Worm (Caenorhabditis elegans) whole organism, mixed stage, embryonic: Measurements from ENCODE around the gene vgln-1.

ENCODE experiments used
- M03D4.4 ChIP-seq: sonication (generic microtip); optimal IDR thresholded peaks from 2 replicates; lab custom pipeline; 2017; ENCODE audit warnings: mild to moderate bottlenecking, missing genetic modification characterization, missing compliant biosample characterization
- bed-3 ChIP-seq: fragments of 200-800 bp; sonication (Bioruptor generic); optimal IDR thresholded peaks from 3 replicates; lab custom pipeline; 2018; ENCODE audit warnings: mild to moderate bottlenecking, missing genetic modification characterization, moderate library complexity, missing compliant biosample characterization
- blmp-1 ChIP-seq: fragments of 150-350 bp; optimal IDR thresholded peaks from 2 replicates; lab custom pipeline; 2014; ENCODE audit warnings: missing biosample characterization, missing genetic modification characterization
- ceh-39 ChIP-seq: fragments of 150-350 bp; optimal IDR thresholded peaks from 2 replicates; lab custom pipeline; 2014; ENCODE audit warnings: missing biosample characterization, missing genetic modification characterization
- ceh-43 ChIP-seq: fragments of 200-800 bp; sonication (Bioruptor generic); optimal IDR thresholded peaks from 2 replicates; lab custom pipeline; 2018; ENCODE audit warnings: mild to moderate bottlenecking, missing genetic modification characterization, moderate library complexity, missing compliant biosample characterization
- ceh-83 ChIP-seq: fragments of 200-800 bp; sonication (Bioruptor generic); optimal IDR thresholded peaks from 2 replicates; lab custom pipeline; 2018; ENCODE audit warnings: mild to moderate bottlenecking, missing genetic modification characterization, missing compliant biosample characterization
- ces-1 ChIP-seq: fragments of 150-350 bp; optimal IDR thresholded peaks from 2 replicates; lab custom pipeline; 2014; ENCODE audit warnings: missing biosample characterization, missing genetic modification reagents, missing genetic modification characterization
- cnd-1 ChIP-seq: fragments of 200-800 bp; sonication (Bioruptor generic); optimal IDR thresholded peaks from 2 replicates; lab custom pipeline; 2018; ENCODE audit warnings: mild to moderate bottlenecking, missing genetic modification characterization, missing compliant biosample characterization
- drap-1 ChIP-seq: fragments of 200-800 bp; sonication (Bioruptor generic); optimal IDR thresholded peaks from 3 replicates; lab custom pipeline; 2018; ENCODE audit warnings: mild to moderate bottlenecking, missing genetic modification characterization, missing compliant biosample characterization
- elt-1 ChIP-seq: sonication (generic microtip); optimal IDR thresholded peaks from 2 replicates; lab custom pipeline; 2017; ENCODE audit warnings: missing genetic modification characterization, mild to moderate bottlenecking, missing compliant biosample characterization, antibody characterized with exemption, moderate library complexity, borderline replicate concordance; ENCODE audit not compliant: insufficient read depth
- elt-3 ChIP-seq: fragments of 150-350 bp; optimal IDR thresholded peaks from 2 replicates; lab custom pipeline; 2014; ENCODE audit warnings: missing biosample characterization, missing genetic modification characterization
- flh-1 ChIP-seq: fragments of 200-800 bp; sonication (Bioruptor generic); optimal IDR thresholded peaks from 2 replicates; lab custom pipeline; 2018; ENCODE audit warnings: mild to moderate bottlenecking, missing genetic modification characterization, moderate library complexity, missing compliant biosample characterization
- ham-2 ChIP-seq: fragments of 200-800 bp; sonication (Bioruptor generic); optimal IDR thresholded peaks from 2 replicates; lab custom pipeline; 2018; ENCODE audit warnings: mild to moderate bottlenecking, missing genetic modification characterization, missing compliant biosample characterization
- hlh-1 ChIP-seq: fragments of 150-350 bp; optimal IDR thresholded peaks from 2 replicates; lab custom pipeline; 2014; ENCODE audit warnings: missing biosample characterization, missing genetic modification reagents, missing genetic modification characterization
- lin-13 ChIP-seq: fragments of 150-350 bp; optimal IDR thresholded peaks from 2 replicates; lab custom pipeline; 2014; ENCODE audit warnings: missing biosample characterization, missing genetic modification characterization
- lin-32 ChIP-seq: fragments of 200-800 bp; sonication (Bioruptor generic); optimal IDR thresholded peaks from 2 replicates; lab custom pipeline; 2018; ENCODE audit warnings: mild to moderate bottlenecking, missing genetic modification characterization, missing compliant biosample characterization
- lsy-2 ChIP-seq: fragments of 150-350 bp; optimal IDR thresholded peaks from 2 replicates; lab custom pipeline; 2014; ENCODE audit warnings: missing biosample characterization, missing genetic modification characterization
- mab-5 ChIP-seq: fragments of 150-350 bp; optimal IDR thresholded peaks from 2 replicates; lab custom pipeline; 2014; ENCODE audit warnings: missing biosample characterization, missing genetic modification characterization
- mep-1 ChIP-seq: fragments of 150-350 bp; optimal IDR thresholded peaks from 2 replicates; lab custom pipeline; 2017; ENCODE audit warnings: missing biosample characterization, missing genetic modification reagents, missing genetic modification characterization, inconsistent platforms
- mls-2 ChIP-seq: sonication (generic microtip); optimal IDR thresholded peaks from 2 replicates; lab custom pipeline; 2016; ENCODE audit warnings: mild to moderate bottlenecking, missing genetic modification characterization, moderate library complexity, missing compliant biosample characterization
- nhr-2 ChIP-seq: fragments of 150-350 bp; optimal IDR thresholded peaks from 2 replicates; lab custom pipeline; 2014; ENCODE audit warnings: missing biosample characterization, missing genetic modification characterization
- nhr-28 ChIP-seq: fragments of 150-350 bp; optimal IDR thresholded peaks from 2 replicates; lab custom pipeline; 2014; ENCODE audit warnings: missing biosample characterization, missing genetic modification characterization
- sem-2 ChIP-seq: fragments of 200-800 bp; sonication (Bioruptor generic); optimal IDR thresholded peaks from 2 replicates; lab custom pipeline; 2018; ENCODE audit warnings: mild to moderate bottlenecking, missing genetic modification characterization, missing compliant biosample characterization
- snpc-4 ChIP-seq: fragments of 150-350 bp; optimal IDR thresholded peaks from 2 replicates; lab custom pipeline; 2014; ENCODE audit warnings: missing biosample characterization, missing genetic modification characterization
- sptf-1 ChIP-seq: sonication (generic microtip); optimal IDR thresholded peaks from 2 replicates; lab custom pipeline; 2017; ENCODE audit warnings: mild to moderate bottlenecking, missing genetic modification characterization, moderate library complexity, missing compliant biosample characterization
- tbx-8 ChIP-seq: fragments of 200-800 bp; sonication (Bioruptor generic); optimal IDR thresholded peaks from 2 replicates; lab custom pipeline; 2018; ENCODE audit warnings: mild to moderate bottlenecking, missing genetic modification characterization, moderate library complexity, missing compliant biosample characterization
- unc-120 ChIP-seq: sonication (generic microtip); optimal IDR thresholded peaks from 2 replicates; lab custom pipeline; 2017; ENCODE audit warnings: missing genetic modification characterization, missing compliant biosample characterization; ENCODE audit not compliant: poor library complexity, severe bottlenecking
- unc-39 ChIP-seq: fragments of 150-350 bp; optimal IDR thresholded peaks from 2 replicates; lab custom pipeline; 2014; ENCODE audit warnings: missing biosample characterization, missing genetic modification characterization
- unc-62 ChIP-seq: fragments of 150-350 bp; optimal IDR thresholded peaks from 2 replicates; lab custom pipeline; 2014; ENCODE audit warnings: missing biosample characterization, missing genetic modification reagents, missing genetic modification characterization
- zip-8 ChIP-seq: fragments of 150-350 bp; optimal IDR thresholded peaks from 2 replicates; lab custom pipeline; 2014; ENCODE audit warnings: missing biosample characterization, missing genetic modification characterization
- ztf-11 ChIP-seq: fragments of 150-350 bp; optimal IDR thresholded peaks from 2 replicates; lab custom pipeline; 2014; ENCODE audit warnings: missing biosample characterization, missing genetic modification characterization

Gene vgln-1

DNA sequence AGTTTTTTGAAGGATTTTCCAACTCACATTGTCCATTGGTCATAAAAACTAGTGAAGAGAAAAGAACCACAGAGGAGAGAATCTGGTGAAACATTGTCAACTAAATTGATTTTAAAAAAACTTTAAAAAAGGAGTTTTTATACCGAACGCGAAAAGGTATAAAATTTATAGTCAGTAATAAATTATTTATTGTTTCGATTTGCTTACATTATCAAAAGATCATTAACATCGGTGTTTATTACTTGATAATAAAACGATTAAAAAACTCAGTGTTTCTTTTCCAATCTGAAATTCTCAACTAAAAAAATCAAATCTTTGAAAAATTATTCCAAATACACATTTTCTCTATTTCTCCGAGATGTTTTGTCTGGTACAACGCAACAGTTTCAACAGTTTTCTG is 25.3 kb upstream of the vgln-1 start, which contains the start of gene F26C11.4:
Gene F26C11.4, minus strand, starts transcription at position 101 of the 400 bp plus-strand sequence.
- TF ChIP-seq mep-1 (tag; lab: Kevin White, UChicago) (no peak), unc-39 (tag; lab: Kevin White, UChicago) (no peak), cnd-1 (no peak), lsy-2 (tag; lab: Kevin White, UChicago) (no peak), mab-5 (tag; lab: Kevin White, UChicago) (no peak), unc-62 (GFP tag; lab: Kevin White, UChicago) (no peak), mls-2 (tag; lab: Kevin White, UChicago) (no peak), snpc-4 (tag; lab: Kevin White, UChicago) (no peak), ceh-39 (tag; lab: Kevin White, UChicago) (no peak), hlh-1 (no peak), M03D4.4 (tag; lab: Kevin White, UChicago) (no peak)

ce11 chrII:9914999-9915398 is 24.1 kb upstream of the vgln-1 start, which contains the start of gene F26C11.3:
TSS of gene F26C11.3 (minus strand) at chrII:9915099.
- no peak for TF ChIP-seq ces-1
- TF ChIP-seq bed-3 (GFP tag; lab: Kevin White, UChicago): no peak
- no peak for TF ChIP-seq flh-1 (GFP tag; lab: Kevin White, UChicago)
- no peak for TF ChIP-seq elt-3 (tag; lab: Kevin White, UChicago)
- no peak for TF ChIP-seq hlh-1
- TF ChIP-seq zip-8 (tag; lab: Kevin White, UChicago): no peak
- TF ChIP-seq M03D4.4 (tag; lab: Kevin White, UChicago): no peak
- TF ChIP-seq lin-32: no peak
- no peak for TF ChIP-seq mep-1 (tag; lab: Kevin White, UChicago)
- no peak for TF ChIP-seq unc-39 (tag; lab: Kevin White, UChicago)
- TF ChIP-seq cnd-1: no peak
- TF ChIP-seq ztf-11 (tag; lab: Kevin White, UChicago): no peak
- no peak for TF ChIP-seq ham-2 (GFP tag; lab: Kevin White, UChicago)

DNA sequence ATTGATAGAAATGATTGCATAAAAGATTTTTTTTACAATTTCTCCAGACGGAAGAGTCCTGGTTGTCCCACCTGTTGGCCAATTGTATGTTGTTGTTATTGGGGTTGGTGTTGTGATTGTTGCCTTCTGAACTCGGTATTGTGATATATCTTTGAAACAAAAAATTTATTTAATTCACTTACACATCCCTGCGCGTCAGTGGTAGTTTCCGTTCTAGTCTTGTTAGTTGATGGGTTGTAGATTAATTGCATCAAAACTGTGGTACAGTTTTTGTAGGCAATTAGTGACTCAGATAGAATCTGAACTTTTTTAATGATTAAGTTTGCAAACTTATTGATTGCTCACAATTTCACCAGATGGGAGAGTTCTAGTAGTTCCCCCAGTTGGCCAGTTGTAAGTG is 13.6 kb upstream of the vgln-1 start:
- TF ChIP-seq sem-2 (GFP tag; lab: Kevin White, UChicago) (no peak), ceh-43 (GFP tag; lab: Kevin White, UChicago) (no peak), elt-1 (tag; lab: Kevin White, UChicago) (no peak), mab-5 (tag; lab: Kevin White, UChicago) (no peak), flh-1 (GFP tag; lab: Kevin White, UChicago) (no peak), sptf-1 (tag; lab: Kevin White, UChicago) (no peak), lin-32 (no peak), nhr-2 (tag; lab: Kevin White, UChicago) (no peak), drap-1 (GFP tag; lab: Kevin White, UChicago) (no peak), ceh-83 (no peak), lin-13 (tag; lab: Kevin White, UChicago) (no peak), unc-39 (tag; lab: Kevin White, UChicago) (no peak), blmp-1 (tag; lab: Kevin White, UChicago) (no peak), mep-1 (tag; lab: Kevin White, UChicago) (no peak)

- no peak for TF ChIP-seq snpc-4 (tag; lab: Kevin White, UChicago)
- no peak for TF ChIP-seq mls-2 (tag; lab: Kevin White, UChicago)
- no peak for TF ChIP-seq sptf-1 (tag; lab: Kevin White, UChicago)
- no peak for TF ChIP-seq lin-13 (tag; lab: Kevin White, UChicago)
- TF ChIP-seq blmp-1 (tag; lab: Kevin White, UChicago): no peak
- no peak for TF ChIP-seq elt-3 (tag; lab: Kevin White, UChicago)
- TF ChIP-seq tbx-8 (GFP tag; lab: Kevin White, UChicago): no peak
- TF ChIP-seq ceh-43 (GFP tag; lab: Kevin White, UChicago): no peak
- no peak for TF ChIP-seq lsy-2 (tag; lab: Kevin White, UChicago)
- TF ChIP-seq ztf-11 (tag; lab: Kevin White, UChicago): no peak
- TF ChIP-seq unc-39 (tag; lab: Kevin White, UChicago): no peak
- TF ChIP-seq nhr-2 (tag; lab: Kevin White, UChicago): no peak
- TF ChIP-seq ham-2 (GFP tag; lab: Kevin White, UChicago): no peak
- TF ChIP-seq flh-1 (GFP tag; lab: Kevin White, UChicago): no peak
- TF ChIP-seq M03D4.4 (tag; lab: Kevin White, UChicago): no peak
- no peak for TF ChIP-seq zip-8 (tag; lab: Kevin White, UChicago)
- TF ChIP-seq, all 35 proteins: peak for 0
Measured at ce11 chrII:9900276-9900675, 9.4 kb upstream of the vgln-1 start, which contains the start of gene unc-4. TSS of gene unc-4 (minus strand) at chrII:9900376.

- no peak for TF ChIP-seq mab-5 (tag; lab: Kevin White, UChicago)
- TF ChIP-seq sem-2 (GFP tag; lab: Kevin White, UChicago): no peak
- no peak for TF ChIP-seq tbx-8 (GFP tag; lab: Kevin White, UChicago)
- no peak for TF ChIP-seq lin-32
- TF ChIP-seq zip-8 (tag; lab: Kevin White, UChicago): no peak
- TF ChIP-seq drap-1 (GFP tag; lab: Kevin White, UChicago): no peak
- TF ChIP-seq unc-120: no peak
- TF ChIP-seq unc-39 (tag; lab: Kevin White, UChicago): no peak
- no peak for TF ChIP-seq nhr-28 (tag; lab: Kevin White, UChicago)
- TF ChIP-seq ceh-39 (tag; lab: Kevin White, UChicago): no peak
- TF ChIP-seq, all 35 proteins: peak for 0
Measured at ce11 chrII:9898744-9899143, 7.9 kb upstream of the vgln-1 start.
